Worm (Caenorhabditis elegans): Measurements from ENCODE around the gene ocr-1.
A peak's percentile ranks its signal among the peaks of the same experiment; 100 is the strongest.

The ocr-1 gene

DNA sequence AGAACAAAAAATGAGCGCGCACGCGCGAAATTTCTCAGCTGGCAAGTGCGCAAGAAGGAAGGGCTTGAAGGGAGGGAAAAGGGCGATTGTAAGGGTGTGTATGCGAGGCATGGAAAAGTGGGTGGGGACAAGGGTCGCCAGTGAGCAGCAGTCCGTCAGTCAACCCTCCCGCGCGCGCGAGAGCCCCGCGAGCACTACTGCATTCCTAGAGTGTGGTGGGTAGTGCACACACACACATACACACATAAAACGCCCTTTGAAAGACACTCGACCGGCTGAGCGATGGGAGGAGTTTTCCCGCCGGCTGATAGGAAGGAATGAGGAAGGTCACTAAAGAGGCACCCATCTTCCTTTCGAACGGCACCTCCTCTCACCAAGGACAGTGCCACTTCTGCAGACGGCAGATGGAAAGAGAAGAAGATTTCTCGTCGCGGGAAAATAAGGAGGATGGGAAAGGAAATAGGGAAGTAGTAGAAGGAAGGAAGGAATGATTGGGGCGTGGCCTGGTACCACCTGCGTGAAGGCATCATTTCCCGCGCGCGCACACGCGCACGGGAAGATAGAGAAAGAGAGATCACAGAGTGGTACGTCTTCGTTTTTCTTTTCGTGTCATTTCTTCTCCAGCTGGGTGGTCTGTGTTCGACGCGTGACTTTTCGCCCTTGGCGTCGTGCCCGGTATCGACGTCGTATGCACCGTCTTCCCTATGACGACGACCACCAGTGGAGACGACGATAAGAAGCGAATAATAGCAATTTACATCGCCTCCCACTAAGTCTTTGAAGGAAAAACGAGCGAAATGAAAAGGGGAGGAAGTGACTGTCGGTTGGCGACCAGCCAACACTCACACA is 47.1 kb upstream of the ocr-1 start (continued):
- no peak for TF ChIP-seq php-3 (GFP tag; IDR thresholded peaks at IDR 0.05)
- TF ChIP-seq dpl-1 (GFP tag; optimal IDR thresholded peaks at IDR 0.05), result peak; percentile 24
- no peak for TF ChIP-seq mxl-2 (GFP tag; conservative IDR thresholded peaks at IDR 0.05)
- TF ChIP-seq mes-2 (tag; optimal IDR thresholded peaks at IDR 0.05; ENCODE audit: poor library complexity, severe bottlenecking), result peak; percentile 31
- no peak for TF ChIP-seq daf-8 (GFP tag; IDR thresholded peaks at IDR 0.05)
- peak; percentile 60 for TF ChIP-seq tra-1 (GFP tag; IDR thresholded peaks at IDR 0.05)
- no peak for TF ChIP-seq skn-1 (tag; optimal IDR thresholded peaks at IDR 0.05)
- peak; percentile 15; the same call in 1 of the 2 replicates for TF ChIP-seq hmg-1.1 (GFP tag; IDR thresholded peaks at IDR 0.05)
- peak; percentile 33; the same call in 1 of the 2 replicates for TF ChIP-seq vab-7 (GFP tag; IDR thresholded peaks at IDR 0.05)
- no peak for TF ChIP-seq nhr-102 (tag; optimal IDR thresholded peaks at IDR 0.05)
- peak; percentile 67 for TF ChIP-seq nhr-28 (tag; optimal IDR thresholded peaks at IDR 0.05)
- TF ChIP-seq egl-43 (GFP tag; IDR thresholded peaks at IDR 0.05), result peak; percentile 61; the same call in 1 of the 2 replicates
- TF ChIP-seq lsy-2 (tag; optimal IDR thresholded peaks at IDR 0.05), result peak; percentile 29 to 44
- TF ChIP-seq lin-15B (tag; optimal IDR thresholded peaks at IDR 0.05), result no peak
- no peak for TF ChIP-seq nhr-76 (tag; optimal IDR thresholded peaks at IDR 0.05)
- no peak for TF ChIP-seq ama-1 (optimal IDR thresholded peaks at IDR 0.05)
- TF ChIP-seq hlh-30 (tag; optimal IDR thresholded peaks at IDR 0.05; ENCODE audit: insufficient read depth), result peak; percentile 89
- no peak for TF ChIP-seq Y5F2A.4 (GFP tag; optimal IDR thresholded peaks at IDR 0.05)
- no peak for TF ChIP-seq ZK546.5 (tag; optimal IDR thresholded peaks at IDR 0.05)
- no peak for TF ChIP-seq arid-1 (GFP tag; conservative IDR thresholded peaks at IDR 0.05)
- no peak for TF ChIP-seq madf-5 (GFP tag; IDR thresholded peaks at IDR 0.05)
- no peak for TF ChIP-seq mep-1 (tag; optimal IDR thresholded peaks at IDR 0.05)
- TF ChIP-seq R02D3.7 (tag; optimal IDR thresholded peaks at IDR 0.05), result no peak
- TF ChIP-seq Y48G9A.11 (GFP tag; IDR thresholded peaks at IDR 0.05), result no peak
- TF ChIP-seq jun-1 (tag; optimal IDR thresholded peaks at IDR 0.05), result no peak
- TF ChIP-seq pha-4 (GFP tag; IDR thresholded peaks at IDR 0.05), result no peak
- no peak for TF ChIP-seq pha-4 (tag; optimal IDR thresholded peaks at IDR 0.05)
- no peak for TF ChIP-seq Y105C5A.15 (GFP tag; IDR thresholded peaks at IDR 0.05)
- TF ChIP-seq pqm-1 (tag; optimal IDR thresholded peaks at IDR 0.05), result no peak
- TF ChIP-seq zag-1 (tag; optimal IDR thresholded peaks at IDR 0.05), result no peak
- TF ChIP-seq daf-16 (GFP tag; optimal IDR thresholded peaks at IDR 0.05), result no peak
- no peak for TF ChIP-seq daf-16 (tag; optimal IDR thresholded peaks at IDR 0.05)
- TF ChIP-seq daf-19 (GFP tag; conservative IDR thresholded peaks at IDR 0.05), result no peak
- TF ChIP-seq ceh-82 (tag; optimal IDR thresholded peaks at IDR 0.05), result no peak
- TF ChIP-seq lin-29 (GFP tag; IDR thresholded peaks at IDR 0.05), result no peak
- TF ChIP-seq duxl-1 (tag; optimal IDR thresholded peaks at IDR 0.05; ENCODE audit: poor library complexity), result no peak
- TF ChIP-seq mxl-3 (GFP tag; optimal IDR thresholded peaks at IDR 0.05), result peak; percentile 86
- TF ChIP-seq nhr-111 (GFP tag; optimal IDR thresholded peaks at IDR 0.05), result no peak
- no peak for TF ChIP-seq ztf-11 (tag; optimal IDR thresholded peaks at IDR 0.05)
- no peak for TF ChIP-seq nhr-77 (tag; optimal IDR thresholded peaks at IDR 0.05)
- TF ChIP-seq lin-38 (GFP tag; IDR thresholded peaks at IDR 0.05), result no peak
- TF ChIP-seq ctbp-1 (GFP tag; IDR thresholded peaks at IDR 0.05), result no peak
- peak; percentile 60 to 91 for TF ChIP-seq mdl-1 (tag; optimal IDR thresholded peaks at IDR 0.05)
- no peak for TF ChIP-seq dve-1 (tag; optimal IDR thresholded peaks at IDR 0.05; ENCODE audit: insufficient read depth)
- TF ChIP-seq ceh-44 (GFP tag; IDR thresholded peaks at IDR 0.05), result no peak
- no peak for TF ChIP-seq zip-11 (GFP tag; IDR thresholded peaks at IDR 0.05)
- no peak for TF ChIP-seq daf-12 (tag; optimal IDR thresholded peaks at IDR 0.05)
- TF ChIP-seq fkh-10 (GFP tag; optimal IDR thresholded peaks at IDR 0.05), result no peak
- no peak for TF ChIP-seq ztf-7 (tag; optimal IDR thresholded peaks at IDR 0.05)
- peak; percentile 52 for TF ChIP-seq nhr-48 (tag; optimal IDR thresholded peaks at IDR 0.05)
